Fruit fly (Drosophila melanogaster) whole organism, embryonic: ENCODE data around the gene pan.

Experiments used
- Adf1 ChIP-seq: fragments of 200-800 bp; sonication (Bioruptor generic); IDR thresholded peaks from 2 replicates; pipeline ENCODE4 v1.3.6; 2022; ENCODE audit warnings: missing biosample characterization, missing genetic modification characterization
- B-H1 ChIP-seq: fragments of 200-800 bp; sonication (Bioruptor generic); IDR thresholded peaks from 3 replicates; pipeline ENCODE4 v1.3.6; 2022; ENCODE audit warnings: missing biosample characterization, missing genetic modification characterization
- CG10543 ChIP-seq: fragments of 200-800 bp; sonication (Bioruptor generic); optimal IDR thresholded peaks from 3 replicates; lab custom pipeline; 2017; ENCODE audit warnings: missing biosample characterization, mild to moderate bottlenecking, missing genetic modification characterization, moderate library complexity
- CG11560 ChIP-seq: fragments of 200-800 bp; sonication (Bioruptor generic); IDR thresholded peaks from 3 replicates; pipeline ENCODE4 v1.3.6; 2022; ENCODE audit warnings: missing biosample characterization, missing genetic modification characterization
- CG11723 ChIP-seq: fragments of 200-800 bp; sonication (Bioruptor generic); optimal IDR thresholded peaks from 2 replicates; lab custom pipeline; 2017; ENCODE audit warnings: missing biosample characterization, mild to moderate bottlenecking, missing genetic modification characterization
- CG12744 ChIP-seq: fragments of 200-800 bp; sonication (Bioruptor generic); optimal IDR thresholded peaks from 2 replicates; lab custom pipeline; 2016; ENCODE audit warnings: missing biosample characterization, missing genetic modification characterization
- CG12769 ChIP-seq: fragments of 200-800 bp; sonication (Bioruptor generic); optimal IDR thresholded peaks from 2 replicates; lab custom pipeline; 2019; ENCODE audit warnings: missing biosample characterization, mild to moderate bottlenecking, missing genetic modification characterization, moderate library complexity
- CG13296 ChIP-seq: fragments of 200-800 bp; sonication (Bioruptor generic); optimal IDR thresholded peaks from 3 replicates; lab custom pipeline; 2018; ENCODE audit warnings: missing biosample characterization, mild to moderate bottlenecking, missing genetic modification characterization
- CG13775 ChIP-seq: fragments of 200-800 bp; sonication (Bioruptor generic); optimal IDR thresholded peaks from 3 replicates; lab custom pipeline; 2017; ENCODE audit warnings: missing biosample characterization, mild to moderate bottlenecking, missing genetic modification characterization
- CG15696 ChIP-seq: fragments of 200-800 bp; sonication (Bioruptor generic); optimal IDR thresholded peaks from 2 replicates; lab custom pipeline; 2019; ENCODE audit warnings: missing biosample characterization, mild to moderate bottlenecking, missing genetic modification characterization, moderate library complexity
- CG2678 ChIP-seq: fragments of 200-800 bp; sonication (Bioruptor generic); optimal IDR thresholded peaks from 3 replicates; lab custom pipeline; 2019; ENCODE audit warnings: missing biosample characterization, mild to moderate bottlenecking, missing genetic modification characterization, moderate library complexity
- CG30020 ChIP-seq: fragments of 200-800 bp; optimal IDR thresholded peaks from 2 replicates; lab custom pipeline; 2019; ENCODE audit warnings: missing biosample characterization, mild to moderate bottlenecking, missing genetic modification characterization, moderate library complexity
- CG32767 ChIP-seq: fragments of 200-800 bp; sonication (Bioruptor generic); IDR thresholded peaks from 2 replicates; pipeline ENCODE4 v1.3.6; 2022; ENCODE audit warnings: missing biosample characterization, missing genetic modification characterization
- CG34376 ChIP-seq: fragments of 200-800 bp; sonication (Bioruptor generic); optimal IDR thresholded peaks from 2 replicates; lab custom pipeline; 2018; ENCODE audit warnings: missing biosample characterization, mild to moderate bottlenecking, missing genetic modification characterization
- CG4854 ChIP-seq: fragments of 200-800 bp; sonication (Bioruptor generic); optimal IDR thresholded peaks from 2 replicates; lab custom pipeline; 2016; ENCODE audit warnings: missing biosample characterization, missing genetic modification characterization, inconsistent platforms
- CG7357 ChIP-seq: fragments of 200-800 bp; sonication (Bioruptor generic); IDR thresholded peaks from 3 replicates; pipeline ENCODE4 v1.3.6; 2022; ENCODE audit warnings: missing biosample characterization, missing genetic modification characterization
- CG7745 ChIP-seq: fragments of 200-800 bp; sonication (Bioruptor generic); optimal IDR thresholded peaks from 2 replicates; lab custom pipeline; 2018; ENCODE audit warnings: missing biosample characterization, mild to moderate bottlenecking, missing genetic modification characterization, moderate library complexity
- CG7987 ChIP-seq: fragments of 200-800 bp; sonication (Bioruptor generic); optimal IDR thresholded peaks from 2 replicates; lab custom pipeline; 2018; ENCODE audit warnings: missing biosample characterization, mild to moderate bottlenecking, missing genetic modification characterization, moderate library complexity
- CG8388 ChIP-seq: fragments of 200-800 bp; sonication (Bioruptor generic); optimal IDR thresholded peaks from 2 replicates; lab custom pipeline; 2019; ENCODE audit warnings: missing biosample characterization, mild to moderate bottlenecking, missing genetic modification characterization, moderate library complexity
- CG8924 ChIP-seq: fragments of 200-800 bp; optimal IDR thresholded peaks from 3 replicates; lab custom pipeline; 2019; ENCODE audit warnings: missing biosample characterization, mild to moderate bottlenecking, missing genetic modification characterization, moderate library complexity
- CoRest ChIP-seq: fragments of 200-800 bp; sonication (Bioruptor generic); optimal IDR thresholded peaks from 3 replicates; lab custom pipeline; 2018; ENCODE audit warnings: missing biosample characterization, mild to moderate bottlenecking, missing genetic modification characterization, moderate library complexity
- Dbx ChIP-seq: fragments of 200-800 bp; sonication (Bioruptor generic); IDR thresholded peaks from 3 replicates; pipeline ENCODE4 v1.3.6; 2022; ENCODE audit warnings: missing biosample characterization, missing genetic modification characterization
- Deaf1 ChIP-seq: fragments of 200-800 bp; optimal IDR thresholded peaks from 3 replicates; lab custom pipeline; 2019; ENCODE audit warnings: missing biosample characterization, mild to moderate bottlenecking, missing genetic modification characterization, moderate library complexity
- Fer1 ChIP-seq: fragments of 200-800 bp; sonication (Bioruptor generic); optimal IDR thresholded peaks from 2 replicates; lab custom pipeline; 2017; ENCODE audit warnings: missing biosample characterization, mild to moderate bottlenecking, missing genetic modification characterization
- HmgZ ChIP-seq: fragments of 200-800 bp; sonication (Bioruptor generic); optimal IDR thresholded peaks from 2 replicates; lab custom pipeline; 2018; ENCODE audit warnings: missing biosample characterization, mild to moderate bottlenecking, missing genetic modification characterization
- Hr51 ChIP-seq, 2 experiments: fragments of 200-800 bp; sonication (Bioruptor generic); optimal IDR thresholded peaks; 2 replicates in 1 of 2; 3 replicates in 1 of 2; lab custom pipeline; 2016 to 2018; ENCODE audit warnings: missing biosample characterization in 2 of 2, missing genetic modification characterization in 2 of 2, mild to moderate bottlenecking in 1 of 2, moderate library complexity in 1 of 2
- MBD-R2 ChIP-seq: fragments of 200-800 bp; sonication (Bioruptor generic); IDR thresholded peaks from 2 replicates; pipeline ENCODE4 v1.3.6; 2022; ENCODE audit warnings: missing biosample characterization, missing genetic modification characterization
- MESR4 ChIP-seq: fragments of 200-800 bp; sonication (Bioruptor generic); optimal IDR thresholded peaks from 2 replicates; lab custom pipeline; 2018; ENCODE audit warnings: missing biosample characterization, mild to moderate bottlenecking, missing genetic modification characterization, moderate library complexity
- Nf-YC ChIP-seq: fragments of 200-800 bp; optimal IDR thresholded peaks from 3 replicates; lab custom pipeline; 2019; ENCODE audit warnings: missing biosample characterization, mild to moderate bottlenecking, missing genetic modification characterization, moderate library complexity
- Pdp1 ChIP-seq, 2 experiments: fragments of 200-800 bp; sonication (Bioruptor generic); optimal IDR thresholded peaks; 3 replicates each; lab custom pipeline; 2016; ENCODE audit warnings: missing biosample characterization in 2 of 2, missing genetic modification characterization in 2 of 2, mild to moderate bottlenecking in 1 of 2, moderate library complexity in 1 of 2
- Side ChIP-seq: fragments of 200-800 bp; sonication (Bioruptor generic); optimal IDR thresholded peaks from 2 replicates; lab custom pipeline; 2016; ENCODE audit warnings: missing biosample characterization, missing genetic modification characterization
- YL-1 ChIP-seq: fragments of 200-800 bp; sonication (Bioruptor generic); optimal IDR thresholded peaks from 3 replicates; lab custom pipeline; 2017; ENCODE audit warnings: missing biosample characterization, mild to moderate bottlenecking, missing genetic modification characterization
- abd-A ChIP-seq: fragments of 200-800 bp; sonication (Bioruptor generic); optimal IDR thresholded peaks from 3 replicates; lab custom pipeline; 2019; ENCODE audit warnings: missing biosample characterization, mild to moderate bottlenecking, missing genetic modification characterization, moderate library complexity
- bowl ChIP-seq: fragments of 200-800 bp; sonication (Bioruptor generic); IDR thresholded peaks from 2 replicates; pipeline ENCODE4 v1.3.6; 2022; ENCODE audit warnings: missing biosample characterization, missing genetic modification characterization
- en ChIP-seq: fragments of 200-800 bp; sonication (Bioruptor generic); optimal IDR thresholded peaks from 2 replicates; lab custom pipeline; 2016; ENCODE audit warnings: missing biosample characterization, missing genetic modification characterization
- eve ChIP-seq, 2 experiments: fragments of >200 bp; optimal IDR thresholded peaks; 2 replicates each; lab custom pipeline; 2017; ENCODE audit warnings: missing biosample characterization in 2 of 2, missing genetic modification characterization in 2 of 2
- kni ChIP-seq: fragments of 200-800 bp; sonication (Bioruptor generic); optimal IDR thresholded peaks from 3 replicates; lab custom pipeline; 2017; ENCODE audit warnings: mild to moderate bottlenecking, missing biosample characterization, missing genetic modification reagents, missing genetic modification characterization
- mirr ChIP-seq: fragments of 200-800 bp; sonication (Bioruptor generic); optimal IDR thresholded peaks from 3 replicates; lab custom pipeline; 2018; ENCODE audit warnings: missing biosample characterization, mild to moderate bottlenecking, missing genetic modification characterization
- mld ChIP-seq: fragments of 200-800 bp; sonication (Bioruptor generic); IDR thresholded peaks from 3 replicates; pipeline ENCODE4 v1.3.6; 2022; ENCODE audit warnings: missing biosample characterization, missing genetic modification characterization; ENCODE audit not compliant: partially characterized antibody
- nau ChIP-seq: fragments of 200-800 bp; sonication (Bioruptor generic); optimal IDR thresholded peaks from 3 replicates; lab custom pipeline; 2017; ENCODE audit warnings: missing biosample characterization, mild to moderate bottlenecking, missing genetic modification characterization, missing genetic modification reagents
- pb ChIP-seq: fragments of 200-800 bp; sonication (Bioruptor generic); optimal IDR thresholded peaks from 3 replicates; lab custom pipeline; 2016; ENCODE audit warnings: missing biosample characterization, missing genetic modification characterization
- pzg ChIP-seq: fragments of 200-800 bp; sonication (Bioruptor generic); optimal IDR thresholded peaks from 3 replicates; lab custom pipeline; 2018; ENCODE audit warnings: missing biosample characterization, mild to moderate bottlenecking, missing genetic modification characterization, moderate library complexity
- rib ChIP-seq: fragments of 200-800 bp; sonication (Bioruptor generic); IDR thresholded peaks from 2 replicates; pipeline ENCODE4 v1.3.6; 2022; ENCODE audit warnings: missing biosample characterization, missing genetic modification characterization
- sd ChIP-seq: fragments of 200-800 bp; sonication (Bioruptor generic); optimal IDR thresholded peaks from 3 replicates; lab custom pipeline; 2018; ENCODE audit warnings: missing biosample characterization, mild to moderate bottlenecking, missing genetic modification characterization, moderate library complexity
- sens ChIP-seq: fragments of 200-800 bp; sonication (Bioruptor generic); peaks from one replicate; lab custom pipeline; 2016; ENCODE audit warnings: missing biosample characterization, missing genetic modification characterization
- sens-2 ChIP-seq: fragments of 200-800 bp; sonication (Bioruptor generic); IDR thresholded peaks from 2 replicates; pipeline ENCODE4 v1.3.6; 2022; ENCODE audit warnings: missing biosample characterization, missing genetic modification characterization
- tll ChIP-seq, 2 experiments: fragments of 200-800 bp in 1 of 2; fragments of >200 bp in 1 of 2; sonication (Bioruptor generic) in 1 of 2; optimal IDR thresholded peaks; 2 replicates each; lab custom pipeline; 2017 to 2019; ENCODE audit warnings: missing biosample characterization in 2 of 2, missing genetic modification characterization in 2 of 2, mild to moderate bottlenecking in 1 of 2, moderate library complexity in 1 of 2
- vfl ChIP-seq: fragments of 200-800 bp; sonication (Bioruptor generic); optimal IDR thresholded peaks from 2 replicates; lab custom pipeline; 2016; ENCODE audit warnings: missing biosample characterization, missing genetic modification characterization
- zfh1 ChIP-seq: fragments of 200-800 bp; sonication (Bioruptor generic); IDR thresholded peaks from 3 replicates; pipeline ENCODE4 v1.3.6; 2022; ENCODE audit warnings: missing biosample characterization, missing genetic modification characterization

pan gene

DNA sequence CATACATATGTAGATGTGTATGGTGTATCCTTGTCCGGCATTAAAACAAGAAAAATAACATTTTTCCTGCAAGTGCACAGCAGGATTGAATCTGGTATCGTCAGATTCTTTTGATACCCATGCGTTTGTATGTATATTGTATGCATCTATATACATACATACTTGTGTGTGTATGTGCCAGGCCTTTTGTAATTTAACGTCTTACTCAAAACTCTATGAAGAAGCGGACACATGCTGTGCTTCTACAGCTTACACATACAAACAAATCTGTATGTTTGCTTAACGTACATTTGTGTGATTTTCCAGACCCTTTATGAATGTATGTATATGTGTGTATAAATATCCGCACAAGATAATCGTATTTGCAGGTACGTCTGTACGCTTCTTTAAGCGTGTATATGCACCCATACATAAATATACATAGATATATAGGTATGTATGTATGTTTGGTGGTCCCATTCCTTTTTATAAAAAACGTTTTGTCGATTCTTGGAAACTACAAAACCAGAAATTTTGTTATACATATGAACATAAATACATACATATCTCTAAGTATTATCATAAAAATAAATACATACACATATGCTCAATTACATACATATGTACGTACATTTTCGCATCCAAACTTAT lies 10.1 kb upstream of the pan start:
- peak; percentile 42 for TF ChIP-seq Nf-YC (tag; lab: Kevin White, UChicago)
- TF ChIP-seq pzg (GFP tag; lab: Kevin White, UChicago): no peak
- TF ChIP-seq tll (GFP tag; optimal IDR thresholded peaks at IDR 0.05; lab: Kevin White, UChicago): peak in 1 of 2 experiments; percentile 16
- TF ChIP-seq eve (GFP tag; optimal IDR thresholded peaks at IDR 0.05; lab: Kevin White, UChicago): peak in 1 of 2 experiments; percentile 81
- TF ChIP-seq mld (GFP tag; lab: Robert Waterston, UW): no peak
- TF ChIP-seq B-H1 (GFP tag; lab: Robert Waterston, UW): no peak
- peak; percentile 88 for TF ChIP-seq kni
- peak; percentile 83; the same call in 1 of the 2 replicates for TF ChIP-seq CG32767 (GFP tag; lab: Robert Waterston, UW)
- TF ChIP-seq CG11560 (tag; lab: Robert Waterston, UW): no peak
- TF ChIP-seq CG8388: no peak
- TF ChIP-seq Pdp1 (GFP tag; optimal IDR thresholded peaks at IDR 0.05; lab: Kevin White, UChicago): peak in 1 of 2 experiments; percentile 1
- peak; percentile 33 for TF ChIP-seq CG7987
- TF ChIP-seq mirr (GFP tag; lab: Kevin White, UChicago): peak; percentile 78
- peak; percentile 27 for TF ChIP-seq CG13296
- peak; percentile 51 for TF ChIP-seq MESR4
- TF ChIP-seq CG4854: peak; percentile 9
- TF ChIP-seq CoRest (tag; lab: Kevin White, UChicago): peak; percentile 9
- no peak for TF ChIP-seq bowl
- peak; percentile 49 for TF ChIP-seq sd (tag; lab: Kevin White, UChicago)
- TF ChIP-seq CG2678 (tag; lab: Kevin White, UChicago): peak; percentile 20
- TF ChIP-seq rib (GFP tag; lab: Robert Waterston, UW): peak; percentile 55; the same call in 1 of the 2 replicates
- TF ChIP-seq CG12769 (tag; lab: Kevin White, UChicago): peak; percentile 21
- peak; percentile 13 for TF ChIP-seq Fer1 (GFP tag; lab: Kevin White, UChicago)
- TF ChIP-seq nau: peak; percentile 49
- TF ChIP-seq en (GFP tag; lab: Kevin White, UChicago): peak; percentile 27
- TF ChIP-seq CG11723 (GFP tag; lab: Kevin White, UChicago): peak; percentile 12
- peak; percentile 83 for TF ChIP-seq CG8924 (tag; lab: Kevin White, UChicago)
- no peak for TF ChIP-seq CG12744
- TF ChIP-seq sens (GFP tag; lab: Kevin White, UChicago): peak; percentile 67
- peak; percentile 29; the same call in 1 of the 2 replicates for TF ChIP-seq MBD-R2 (GFP tag; lab: Robert Waterston, UW)
- TF ChIP-seq Hr51 (GFP tag; optimal IDR thresholded peaks at IDR 0.05; lab: Kevin White, UChicago): no peak
- TF ChIP-seq abd-A (tag; lab: Kevin White, UChicago): peak; percentile 68
- peak; percentile 13 for TF ChIP-seq Deaf1
- TF ChIP-seq YL-1 (GFP tag; lab: Kevin White, UChicago): no peak
- peak; percentile 35 for TF ChIP-seq CG13775 (GFP tag; lab: Kevin White, UChicago)
- TF ChIP-seq CG34376 (GFP tag; lab: Kevin White, UChicago): peak; percentile 31
- peak; percentile 50 for TF ChIP-seq CG7745 (tag; lab: Kevin White, UChicago)
- TF ChIP-seq CG30020 (tag; lab: Kevin White, UChicago): peak; percentile 78
- no peak for TF ChIP-seq vfl
- no peak for TF ChIP-seq Adf1 (GFP tag; lab: Robert Waterston, UW)
- TF ChIP-seq pb (GFP tag; lab: Kevin White, UChicago): no peak
- TF ChIP-seq CG7357 (GFP tag; lab: Robert Waterston, UW): no peak
- peak; percentile 58 for TF ChIP-seq CG15696
- peak; percentile 50 for TF ChIP-seq CG10543 (GFP tag; lab: Kevin White, UChicago)
- peak; percentile 25 for TF ChIP-seq HmgZ (tag; lab: Kevin White, UChicago)
- TF ChIP-seq zfh1 (GFP tag; lab: Robert Waterston, UW): no peak
- no peak for TF ChIP-seq Side (GFP tag; lab: Kevin White, UChicago)
- no peak for TF ChIP-seq sens-2
- TF ChIP-seq Dbx (GFP tag; lab: Robert Waterston, UW): no peak
